Fruit fly (Drosophila melanogaster) whole organism, wandering third instar larva: ENCODE measurements around the gene D2hgdh.

Experiments
- Abd-B ChIP-seq: fragments of >200 bp; optimal IDR thresholded peaks from 2 replicates; lab custom pipeline; 2017; ENCODE audit warnings: missing biosample characterization, missing genetic modification characterization
- CG32264 ChIP-seq: fragments of 200-800 bp; sonication (Bioruptor generic); optimal IDR thresholded peaks from 2 replicates; lab custom pipeline; 2016; ENCODE audit warnings: missing biosample characterization, missing genetic modification characterization
- CG9705 ChIP-seq: fragments of 200-800 bp; sonication (Bioruptor generic); optimal IDR thresholded peaks from 2 replicates; lab custom pipeline; 2018; ENCODE audit warnings: missing biosample characterization, mild to moderate bottlenecking, missing genetic modification characterization
- CrebA ChIP-seq: fragments of 200-800 bp; sonication (Bioruptor generic); optimal IDR thresholded peaks from 2 replicates; lab custom pipeline; 2016; ENCODE audit warnings: missing biosample characterization, mild to moderate bottlenecking, missing genetic modification characterization, borderline replicate concordance
- Dfd ChIP-seq: fragments of >200 bp; optimal IDR thresholded peaks from 2 replicates; lab custom pipeline; 2017; ENCODE audit warnings: missing biosample characterization, missing genetic modification characterization
- Dif ChIP-seq: fragments of 200-275, 200-300 bp; sonication (Bioruptor generic); optimal IDR thresholded peaks from 2 replicates; lab custom pipeline; 2018; ENCODE audit warnings: missing biosample characterization, missing genetic modification characterization; ENCODE audit not compliant: partially characterized antibody
- GATAd ChIP-seq: sonication (Bioruptor generic); optimal IDR thresholded peaks from 2 replicates; lab custom pipeline; 2016; ENCODE audit warnings: missing biosample characterization, missing genetic modification characterization
- HLH106 ChIP-seq: fragments of 200-800 bp; optimal IDR thresholded peaks from 3 replicates; lab custom pipeline; 2019; ENCODE audit warnings: missing biosample characterization, mild to moderate bottlenecking, missing genetic modification characterization, moderate library complexity
- Hnf4 ChIP-seq: fragments of 200-800 bp; sonication (Bioruptor generic); optimal IDR thresholded peaks from 2 replicates; lab custom pipeline; 2016; ENCODE audit warnings: missing biosample characterization, mild to moderate bottlenecking, missing genetic modification characterization
- Hr78 ChIP-seq: fragments of >200 bp; optimal IDR thresholded peaks from 2 replicates; lab custom pipeline; 2017; ENCODE audit warnings: missing biosample characterization, missing genetic modification characterization
- Hr83 ChIP-seq: fragments of 200-300 bp; sonication (Bioruptor generic); optimal IDR thresholded peaks from 2 replicates; lab custom pipeline; 2016; ENCODE audit warnings: missing biosample characterization, mild to moderate bottlenecking, missing genetic modification characterization, moderate library complexity; ENCODE audit not compliant: poor library complexity, severe bottlenecking
- Jra ChIP-seq: sonication (Bioruptor generic); optimal IDR thresholded peaks from 2 replicates; lab custom pipeline; 2016; ENCODE audit warnings: missing biosample characterization, missing genetic modification characterization
- Mio ChIP-seq: sonication (Bioruptor generic); optimal IDR thresholded peaks from 2 replicates; lab custom pipeline; 2016; ENCODE audit warnings: missing biosample characterization, missing genetic modification characterization
- Myc ChIP-seq: fragments of >200 bp; optimal IDR thresholded peaks from 2 replicates; lab custom pipeline; 2017
- N ChIP-seq: fragments of >200 bp; optimal IDR thresholded peaks from 2 replicates; lab custom pipeline; 2018; ENCODE audit warnings: missing biosample characterization, missing external identifiers, missing genetic modification characterization
- OdsH ChIP-seq: fragments of 200-800 bp; sonication (Bioruptor generic); optimal IDR thresholded peaks from 2 replicates; lab custom pipeline; 2016; ENCODE audit warnings: missing biosample characterization, mild to moderate bottlenecking, missing genetic modification characterization
- Rel ChIP-seq, 2 experiments: fragments of 200-800 bp; sonication (Bioruptor generic) in 1 of 2; optimal IDR thresholded peaks; 2 replicates in 1 of 2; 3 replicates in 1 of 2; lab custom pipeline; 2016 to 2019; ENCODE audit warnings: mild to moderate bottlenecking in 2 of 2, missing biosample characterization in 2 of 2, missing genetic modification characterization in 2 of 2, moderate library complexity in 1 of 2
- Sp1 ChIP-seq: fragments of 200-800 bp; sonication (Bioruptor generic); optimal IDR thresholded peaks from 3 replicates; lab custom pipeline; 2019; ENCODE audit warnings: missing biosample characterization, mild to moderate bottlenecking, missing genetic modification characterization, moderate library complexity
- Vsx2 ChIP-seq: fragments of 200-300, 225-300 bp; sonication (Bioruptor generic); optimal IDR thresholded peaks from 2 replicates; lab custom pipeline; 2018; ENCODE audit warnings: missing biosample characterization, missing genetic modification characterization; ENCODE audit not compliant: partially characterized antibody
- br ChIP-seq: fragments of 200-800 bp; sonication (Bioruptor generic); optimal IDR thresholded peaks from 2 replicates; lab custom pipeline; 2016; ENCODE audit warnings: missing biosample characterization, missing genetic modification characterization
- brk ChIP-seq: fragments of 200-800 bp; sonication (Bioruptor generic); optimal IDR thresholded peaks from 2 replicates; lab custom pipeline; 2016; ENCODE audit warnings: missing biosample characterization, mild to moderate bottlenecking, missing genetic modification characterization
- dl ChIP-seq, 2 experiments: fragments of 175-275, 200-275 bp in 1 of 2; fragments of 200-275 bp in 1 of 2; sonication (Bioruptor generic); optimal IDR thresholded peaks; lab custom pipeline; 2018; ENCODE audit warnings: mild to moderate bottlenecking in 2 of 2, missing biosample characterization in 2 of 2, missing genetic modification characterization in 2 of 2, moderate library complexity in 2 of 2; ENCODE audit not compliant: partially characterized antibody in 2 of 2, insufficient read depth in 1 of 2
- dmrt93B ChIP-seq: fragments of 200-800 bp; sonication (Bioruptor generic); optimal IDR thresholded peaks from 2 replicates; lab custom pipeline; 2018; ENCODE audit warnings: missing biosample characterization, mild to moderate bottlenecking, missing genetic modification characterization
- dsf ChIP-seq: sonication (Bioruptor generic); optimal IDR thresholded peaks from 2 replicates; lab custom pipeline; 2016; ENCODE audit warnings: missing biosample characterization, missing genetic modification characterization, borderline replicate concordance
- ey ChIP-seq: fragments of 200-800 bp; sonication (Bioruptor generic); optimal IDR thresholded peaks from 2 replicates; lab custom pipeline; 2016; ENCODE audit warnings: missing biosample characterization, missing genetic modification characterization
- foxo ChIP-seq, 2 experiments: fragments of 200-800 bp; sonication (Bioruptor generic); optimal IDR thresholded peaks; 2 replicates in 1 of 2; 3 replicates in 1 of 2; lab custom pipeline; 2016 to 2017; ENCODE audit warnings: missing biosample characterization in 2 of 2, missing genetic modification characterization in 2 of 2
- fru ChIP-seq: fragments of 200-800 bp; sonication (Bioruptor generic); optimal IDR thresholded peaks from 3 replicates; lab custom pipeline; 2016; ENCODE audit warnings: missing biosample characterization, mild to moderate bottlenecking, missing genetic modification characterization
- h ChIP-seq: fragments of 200-800 bp; sonication (Bioruptor generic); optimal IDR thresholded peaks from 3 replicates; lab custom pipeline; 2016; ENCODE audit warnings: missing biosample characterization, mild to moderate bottlenecking, missing genetic modification characterization
- jim ChIP-seq: fragments of 175-275, 200-325 bp; sonication (Bioruptor generic); optimal IDR thresholded peaks from 2 replicates; lab custom pipeline; 2016; ENCODE audit warnings: missing biosample characterization, mild to moderate bottlenecking, missing genetic modification characterization
- lola ChIP-seq: fragments of >200 bp; optimal IDR thresholded peaks from 2 replicates; lab custom pipeline; 2017; ENCODE audit warnings: missing biosample characterization, missing genetic modification characterization
- pan ChIP-seq: fragments of >200 bp; optimal IDR thresholded peaks from 2 replicates; lab custom pipeline; 2017
- psq ChIP-seq: fragments of 200-800 bp; sonication (Bioruptor generic); optimal IDR thresholded peaks from 3 replicates; lab custom pipeline; 2017; ENCODE audit warnings: missing biosample characterization, mild to moderate bottlenecking, missing genetic modification characterization, moderate library complexity
- rgr ChIP-seq: fragments of 200-800 bp; sonication (Bioruptor generic); optimal IDR thresholded peaks from 3 replicates; lab custom pipeline; 2016; ENCODE audit warnings: missing biosample characterization, mild to moderate bottlenecking, missing genetic modification characterization
- sage ChIP-seq: fragments of 200-800 bp; sonication (Bioruptor generic); optimal IDR thresholded peaks from 2 replicates; lab custom pipeline; 2016; ENCODE audit warnings: missing biosample characterization, mild to moderate bottlenecking, missing genetic modification characterization
- sv ChIP-seq: fragments of 200-800 bp; sonication (Bioruptor generic); optimal IDR thresholded peaks from 3 replicates; lab custom pipeline; 2016; ENCODE audit warnings: missing biosample characterization, missing genetic modification characterization
- tai ChIP-seq: sonication (Bioruptor generic); optimal IDR thresholded peaks from 2 replicates; lab custom pipeline; 2016; ENCODE audit warnings: missing biosample characterization, missing genetic modification characterization
- usp ChIP-seq: fragments of >200 bp; optimal IDR thresholded peaks from 2 replicates; lab custom pipeline; 2017; ENCODE audit warnings: missing biosample characterization, missing genetic modification characterization
- woc ChIP-seq: sonication (Bioruptor generic); optimal IDR thresholded peaks from 2 replicates; lab custom pipeline; 2016; ENCODE audit warnings: missing biosample characterization, mild to moderate bottlenecking, missing genetic modification characterization

D2hgdh gene

dm6 chrX:2155868-2156267 is 14.6 kb downstream of the D2hgdh start:
- no peak for TF ChIP-seq dmrt93B
- peak in 1 of 2 experiments; percentile 21 for TF ChIP-seq foxo (GFP tag; optimal IDR thresholded peaks at IDR 0.05; lab: Kevin White, UChicago)
- peak; percentile 30 for TF ChIP-seq fru (GFP tag; lab: Kevin White, UChicago)
- TF ChIP-seq N (GFP tag; lab: Kevin White, UChicago): peak; percentile 24
- no peak for TF ChIP-seq CG9705
- no peak for TF ChIP-seq Sp1 (GFP tag; lab: Kevin White, UChicago)
- TF ChIP-seq jim: no peak
- peak; percentile 12 for TF ChIP-seq Dif (GFP tag; lab: Kevin White, UChicago)
- no peak for TF ChIP-seq Hnf4
- TF ChIP-seq usp (GFP tag; lab: Kevin White, UChicago): no peak
- TF ChIP-seq psq (GFP tag; lab: Kevin White, UChicago): peak; percentile 5
- TF ChIP-seq Hr78: no peak
- TF ChIP-seq Dfd: no peak
- peak; percentile 7 for TF ChIP-seq h (GFP tag; lab: Kevin White, UChicago)
- peak; percentile 4 for TF ChIP-seq rgr (GFP tag; lab: Kevin White, UChicago)
- TF ChIP-seq tai (GFP tag; lab: Kevin White, UChicago): no peak
- no peak for TF ChIP-seq woc

DNA sequence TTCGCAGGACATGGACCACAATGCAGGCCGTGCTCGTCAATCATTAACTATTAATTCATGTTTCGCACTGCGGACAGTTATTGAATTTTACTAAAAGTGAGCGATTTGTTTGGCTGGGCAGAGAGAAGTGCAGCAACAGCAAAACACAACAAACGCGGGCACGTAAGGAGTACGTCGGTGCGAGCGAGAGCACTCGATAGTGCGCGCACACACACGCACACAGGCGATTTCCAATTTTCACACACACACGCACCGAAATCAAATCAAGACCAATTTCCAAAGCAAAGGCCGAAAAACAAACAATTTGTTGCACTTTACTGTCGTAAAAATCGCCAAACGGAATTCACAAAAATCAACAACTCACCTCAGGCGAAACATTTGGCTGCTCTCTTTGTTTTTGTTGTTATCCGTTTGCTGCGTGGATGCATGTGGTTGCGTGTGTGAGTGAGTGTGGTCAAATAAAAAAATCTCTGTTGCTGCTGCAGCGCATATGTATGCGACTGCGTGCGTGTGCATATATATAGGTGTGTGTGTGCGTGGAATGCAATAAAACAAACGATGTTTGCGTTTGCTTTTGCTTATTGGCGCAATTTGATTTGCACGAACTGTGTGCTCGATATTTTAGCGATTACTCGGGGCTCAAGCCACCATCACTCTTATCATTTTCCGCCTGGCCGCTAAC is 16.8 kb downstream of the D2hgdh start:
- TF ChIP-seq N (GFP tag; lab: Kevin White, UChicago): peak; percentile 83
- TF ChIP-seq Mio: no peak
- TF ChIP-seq jim: no peak
- no peak for TF ChIP-seq OdsH (GFP tag; lab: Kevin White, UChicago)
- TF ChIP-seq Abd-B (GFP tag; lab: Kevin White, UChicago): peak; percentile 74
- no peak for TF ChIP-seq GATAd (GFP tag; lab: Kevin White, UChicago)
- peak; percentile 46 for TF ChIP-seq Hr78
- TF ChIP-seq sage (GFP tag; lab: Kevin White, UChicago): no peak
- peak; percentile 2 for TF ChIP-seq Sp1 (GFP tag; lab: Kevin White, UChicago)
- TF ChIP-seq Hnf4: no peak
- no peak for TF ChIP-seq dl (GFP tag; optimal IDR thresholded peaks at IDR 0.05; lab: Kevin White, UChicago; ENCODE audit: insufficient read depth in 1 of 2, partially characterized antibody in 2 of 2)
- no peak for TF ChIP-seq foxo (GFP tag; optimal IDR thresholded peaks at IDR 0.05; lab: Kevin White, UChicago)
- no peak for TF ChIP-seq usp (GFP tag; lab: Kevin White, UChicago)

- TF ChIP-seq sage (GFP tag; lab: Kevin White, UChicago): no peak
- TF ChIP-seq br (GFP tag; lab: Kevin White, UChicago): no peak
- TF ChIP-seq fru (GFP tag; lab: Kevin White, UChicago): peak; percentile 25
- TF ChIP-seq Mio: no peak
- TF ChIP-seq Hnf4: no peak
- no peak for TF ChIP-seq brk (GFP tag; lab: Kevin White, UChicago)
- TF ChIP-seq pan (lab: Kevin White, UChicago): no peak
- TF ChIP-seq dl (GFP tag; optimal IDR thresholded peaks at IDR 0.05; lab: Kevin White, UChicago; ENCODE audit: insufficient read depth in 1 of 2, partially characterized antibody in 2 of 2): no peak
- no peak for TF ChIP-seq Rel (GFP tag; optimal IDR thresholded peaks at IDR 0.05; lab: Kevin White, UChicago)
- peak; percentile 6 for TF ChIP-seq Rel (tag; optimal IDR thresholded peaks at IDR 0.05; lab: Kevin White, UChicago)
- peak; percentile 7 for TF ChIP-seq psq (GFP tag; lab: Kevin White, UChicago)
- no peak for TF ChIP-seq Dif (GFP tag; lab: Kevin White, UChicago)
- TF ChIP-seq OdsH (GFP tag; lab: Kevin White, UChicago): no peak
- no peak for TF ChIP-seq Vsx2 (GFP tag; lab: Kevin White, UChicago)
- TF ChIP-seq N (GFP tag; lab: Kevin White, UChicago): no peak
- no peak for TF ChIP-seq dsf (GFP tag; lab: Kevin White, UChicago)
- TF ChIP-seq jim: no peak
- TF ChIP-seq Sp1 (GFP tag; lab: Kevin White, UChicago): no peak
- TF ChIP-seq foxo (GFP tag; optimal IDR thresholded peaks at IDR 0.05; lab: Kevin White, UChicago): peak in 1 of 2 experiments; percentile 39
- no peak for TF ChIP-seq woc
- TF ChIP-seq Hr78: no peak
- TF ChIP-seq Dfd: no peak
- TF ChIP-seq lola (GFP tag; lab: Kevin White, UChicago): no peak
- TF ChIP-seq ey (GFP tag; lab: Kevin White, UChicago): no peak
- no peak for TF ChIP-seq tai (GFP tag; lab: Kevin White, UChicago)
- peak; percentile 27 for TF ChIP-seq h (GFP tag; lab: Kevin White, UChicago)
- no peak for TF ChIP-seq CG32264
- TF ChIP-seq Myc (lab: Kevin White, UChicago): no peak
- TF ChIP-seq usp (GFP tag; lab: Kevin White, UChicago): no peak
- TF ChIP-seq Abd-B (GFP tag; lab: Kevin White, UChicago): no peak
- no peak for TF ChIP-seq CrebA (GFP tag; lab: Kevin White, UChicago)
- no peak for TF ChIP-seq dmrt93B
- TF ChIP-seq Hr83 (GFP tag; lab: Kevin White, UChicago): peak; percentile 82
- no peak for TF ChIP-seq GATAd (GFP tag; lab: Kevin White, UChicago)
- peak; percentile 75 for TF ChIP-seq Jra (GFP tag; lab: Kevin White, UChicago)
- no peak for TF ChIP-seq HLH106 (tag; lab: Kevin White, UChicago)
- no peak for TF ChIP-seq CG9705
- no peak for TF ChIP-seq sv (GFP tag; lab: Kevin White, UChicago)
- TF ChIP-seq rgr (GFP tag; lab: Kevin White, UChicago): peak; percentile 37
These were observed 17.4 kb downstream of the D2hgdh start, which contains the start of gene wapl for dm6 chrX:2158668-2159163. Gene wapl, minus strand, starts transcription at chrX:2158983.
